1 fruit fly cellular context compared by ENCODE assay signal in the genomic region with DNA sequence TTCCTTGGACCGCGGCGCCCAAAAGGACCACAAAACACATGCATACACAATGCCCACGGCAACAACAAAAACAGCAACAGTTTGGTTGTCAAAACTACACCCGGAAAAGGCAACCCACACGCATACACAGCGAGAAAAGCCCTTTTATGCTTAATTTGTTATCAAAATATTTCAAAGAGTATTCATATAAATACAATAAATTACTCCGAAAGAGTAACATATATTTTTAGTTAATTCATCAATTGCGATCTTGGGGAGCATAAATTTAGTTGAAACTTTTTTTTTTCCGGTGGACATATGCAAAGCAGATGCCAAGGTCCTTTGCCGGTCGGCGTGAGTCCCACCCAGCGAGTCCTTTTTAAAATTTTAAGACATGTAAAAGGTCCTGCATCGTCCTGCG.
TF ChIP-seq lines count a peak whose summit lies in the region.

No protein-coding gene starts in this region.

TF ChIP-seq in whole organism, embryonic, 481 proteins besides CTCF, POLR2A, EP300 and RAD21 (continued from another document):
- TF ChIP-seq lov (optimal IDR thresholded peaks at IDR 0.05; lab: Kevin White, UChicago) (no peak), lov (GFP tag; IDR thresholded peaks at IDR 0.05; lab: Robert Waterston, UW) (0 out of 3 replicates have a peak, but pooled peaks have one; percentile 13), Fer1 (GFP tag; optimal IDR thresholded peaks at IDR 0.05; lab: Kevin White, UChicago) (peak; percentile 38), Meics (GFP tag; optimal IDR thresholded peaks at IDR 0.05; lab: Kevin White, UChicago) (peak; percentile 21), Dip2 (GFP tag; IDR thresholded peaks at IDR 0.05; lab: Robert Waterston, UW) (no peak), CG9932 (GFP tag; IDR thresholded peaks at IDR 0.05; lab: Robert Waterston, UW) (peak; percentile 30; the same call in 1 of the 2 replicates), CG18599 (GFP tag; optimal IDR thresholded peaks at IDR 0.05; lab: Kevin White, UChicago) (peak; percentile 66), CG1233 (GFP tag; optimal IDR thresholded peaks at IDR 0.05; lab: Kevin White, UChicago) (no peak), ems (GFP tag; optimal IDR thresholded peaks at IDR 0.05; lab: Kevin White, UChicago) (no peak), eyg (GFP tag; optimal IDR thresholded peaks at IDR 0.05; lab: Kevin White, UChicago) (no peak), zfh1 (GFP tag; IDR thresholded peaks at IDR 0.05; lab: Robert Waterston, UW) (no peak), Asciz (GFP tag; optimal IDR thresholded peaks at IDR 0.05; lab: Kevin White, UChicago) (no peak), CG10654 (GFP tag; optimal IDR thresholded peaks at IDR 0.05; lab: Kevin White, UChicago) (no peak), prd (optimal IDR thresholded peaks at IDR 0.05; lab: Kevin White, UChicago) (no peak), prd (GFP tag; IDR thresholded peaks at IDR 0.05; lab: Robert Waterston, UW) (peak; percentile 61; the same call in 2 of the 3 replicates), CG13424 (tag; optimal IDR thresholded peaks at IDR 0.05; lab: Kevin White, UChicago) (peak; percentile 3), dm (GFP tag; optimal IDR thresholded peaks at IDR 0.05; lab: Kevin White, UChicago) (no peak), CG9817 (tag; optimal IDR thresholded peaks at IDR 0.05; lab: Kevin White, UChicago) (no peak), tin (GFP tag; optimal IDR thresholded peaks at IDR 0.05; lab: Kevin White, UChicago) (no peak), CG43689 (GFP tag; IDR thresholded peaks at IDR 0.05; lab: Robert Waterston, UW) (no peak)
TF ChIP-seq in whole organism, embryonic: peak in this region for 32.
